Worm (Caenorhabditis elegans): ENCODE results near the gene emg-1.

ce11 chrIII:10634034-10634433, 15.3 kb upstream of the emg-1 start:
- TF ChIP-seq snpc-1.1 (tag; optimal IDR thresholded peaks at IDR 0.05; ENCODE audit: insufficient read depth), result no peak
- no peak for TF ChIP-seq rpc-1 (optimal IDR thresholded peaks at IDR 0.05)
- TF ChIP-seq rpc-1 (tag; optimal IDR thresholded peaks at IDR 0.05), result no peak
- TF ChIP-seq efl-1 (GFP tag; optimal IDR thresholded peaks at IDR 0.05), result no peak
- TF ChIP-seq ets-4 (GFP tag; optimal IDR thresholded peaks at IDR 0.05), result peak; percentile 46
- no peak for TF ChIP-seq dpl-1 (GFP tag; optimal IDR thresholded peaks at IDR 0.05)
- peak; percentile 84 for TF ChIP-seq K12H6.12 (tag; optimal IDR thresholded peaks at IDR 0.05)
- no peak for TF ChIP-seq snpc-1.3 (tag; optimal IDR thresholded peaks at IDR 0.05; ENCODE audit: insufficient read depth)
- TF ChIP-seq F49E8.2 (tag; optimal IDR thresholded peaks at IDR 0.05; ENCODE audit: insufficient read depth), result no peak
- TF ChIP-seq F22D6.2 (tag; optimal IDR thresholded peaks at IDR 0.05), result no peak

All from whole organism, young adult.